Fruit fly (Drosophila melanogaster) whole organism, prepupa: ENCODE results near the gene CecA1.
A peak's percentile ranks its signal among the peaks of the same experiment; 100 is the strongest.

Experiments used
- CG10631 ChIP-seq: fragments of 200-800 bp; sonication (Bioruptor generic); optimal IDR thresholded peaks from 2 replicates; lab custom pipeline; 2016; ENCODE audit warnings: missing biosample characterization, missing genetic modification characterization
- CG11294 ChIP-seq: fragments of 200-800 bp; sonication (Bioruptor generic); IDR thresholded peaks from 2 replicates; pipeline ENCODE4 v1.3.6; 2022; ENCODE audit warnings: missing biosample characterization, missing genetic modification characterization
- CG11902 ChIP-seq: fragments of 200-800 bp; sonication (Bioruptor generic); optimal IDR thresholded peaks from 3 replicates; lab custom pipeline; 2016; ENCODE audit warnings: missing biosample characterization, missing genetic modification characterization
- CG15336 ChIP-seq: fragments of 200-800 bp; sonication (Bioruptor generic); IDR thresholded peaks from 2 replicates; pipeline ENCODE4 v1.3.6; 2022; ENCODE audit warnings: missing biosample characterization, missing genetic modification characterization
- CG1621 ChIP-seq: fragments of 200-800 bp; sonication (Bioruptor generic); optimal IDR thresholded peaks from 3 replicates; lab custom pipeline; 2018; ENCODE audit warnings: missing biosample characterization, mild to moderate bottlenecking, missing genetic modification characterization
- CG3919 ChIP-seq: fragments of 200-800 bp; sonication (Bioruptor generic); optimal IDR thresholded peaks from 3 replicates; lab custom pipeline; 2016; ENCODE audit warnings: missing biosample characterization, missing genetic modification characterization
- CG4318 ChIP-seq: fragments of 200-800 bp; sonication (Bioruptor generic); optimal IDR thresholded peaks from 3 replicates; lab custom pipeline; 2017; ENCODE audit warnings: missing biosample characterization, mild to moderate bottlenecking, missing genetic modification characterization
- CG6276 ChIP-seq: fragments of 200-800 bp; sonication (Bioruptor generic); optimal IDR thresholded peaks from 2 replicates; lab custom pipeline; 2017; ENCODE audit warnings: missing biosample characterization, mild to moderate bottlenecking, missing genetic modification characterization
- CG6808 ChIP-seq: fragments of 200-800 bp; sonication (Bioruptor generic); optimal IDR thresholded peaks from 3 replicates; lab custom pipeline; 2017; ENCODE audit warnings: missing biosample characterization, missing genetic modification characterization, mild to moderate bottlenecking, moderate library complexity, missing genetic modification reagents
- CG6854 ChIP-seq: fragments of 200-800 bp; sonication (Bioruptor generic); optimal IDR thresholded peaks from 2 replicates; lab custom pipeline; 2017; ENCODE audit warnings: missing biosample characterization, mild to moderate bottlenecking, missing genetic modification characterization
- CG7368 ChIP-seq: fragments of 200-800 bp; sonication (Bioruptor generic); optimal IDR thresholded peaks from 3 replicates; lab custom pipeline; 2016; ENCODE audit warnings: missing biosample characterization, missing genetic modification characterization
- CG8319 ChIP-seq: fragments of 200-800 bp; sonication (Bioruptor generic); optimal IDR thresholded peaks from 3 replicates; lab custom pipeline; 2016; ENCODE audit warnings: missing biosample characterization, missing genetic modification characterization
- CG9139 ChIP-seq: fragments of 200-800 bp; sonication (Bioruptor generic); optimal IDR thresholded peaks from 3 replicates; lab custom pipeline; 2017; ENCODE audit warnings: missing biosample characterization, mild to moderate bottlenecking, missing genetic modification characterization
- Eip78C ChIP-seq: fragments of 200-800 bp; sonication (Bioruptor generic); peaks from one replicate; lab custom pipeline; 2016; ENCODE audit warnings: missing biosample characterization, missing genetic modification characterization
- Eip93F ChIP-seq: fragments of 200-800 bp; sonication (Bioruptor generic); optimal IDR thresholded peaks from 2 replicates; lab custom pipeline; 2016; ENCODE audit warnings: missing biosample characterization, mild to moderate bottlenecking, missing genetic modification characterization
- Ets96B ChIP-seq: fragments of 200-800 bp; optimal IDR thresholded peaks from 2 replicates; lab custom pipeline; 2019; ENCODE audit warnings: missing biosample characterization, mild to moderate bottlenecking, missing genetic modification characterization, moderate library complexity
- Gug ChIP-seq: fragments of 200-800 bp; sonication (Bioruptor generic); IDR thresholded peaks from 2 replicates; pipeline ENCODE4 v1.3.6; 2022; ENCODE audit warnings: missing biosample characterization, missing genetic modification characterization
- Hr39 ChIP-seq: fragments of 200-800 bp; sonication (Bioruptor generic); optimal IDR thresholded peaks from 2 replicates; lab custom pipeline; 2016; ENCODE audit warnings: missing biosample characterization, missing genetic modification characterization
- Hr4 ChIP-seq: fragments of 200-800 bp; sonication (Bioruptor generic); optimal IDR thresholded peaks from 3 replicates; lab custom pipeline; 2016; ENCODE audit warnings: missing biosample characterization, missing genetic modification characterization
- Lpt ChIP-seq: fragments of 200-800 bp; sonication (Bioruptor generic); optimal IDR thresholded peaks from 3 replicates; lab custom pipeline; 2016; ENCODE audit warnings: missing biosample characterization, missing genetic modification characterization
- Met ChIP-seq: fragments of 200-800 bp; sonication (Bioruptor generic); optimal IDR thresholded peaks from 3 replicates; lab custom pipeline; 2016; ENCODE audit warnings: missing biosample characterization, missing genetic modification characterization
- OdsH ChIP-seq: fragments of 200-800 bp; sonication (Bioruptor generic); optimal IDR thresholded peaks from 3 replicates; lab custom pipeline; 2016; ENCODE audit warnings: missing biosample characterization, missing genetic modification characterization
- Sox102F ChIP-seq: fragments of 200-800 bp; sonication (Bioruptor generic); optimal IDR thresholded peaks from 2 replicates; lab custom pipeline; 2016; ENCODE audit warnings: missing biosample characterization, mild to moderate bottlenecking, missing genetic modification characterization
- Sox14 ChIP-seq: fragments of 200-800 bp; sonication (Bioruptor generic); optimal IDR thresholded peaks from 3 replicates; lab custom pipeline; 2016; ENCODE audit warnings: missing biosample characterization, missing genetic modification characterization
- Sox15 ChIP-seq: fragments of 200-800 bp; sonication (Bioruptor generic); optimal IDR thresholded peaks from 3 replicates; lab custom pipeline; 2016; ENCODE audit warnings: missing biosample characterization, missing genetic modification characterization
- cyc ChIP-seq: fragments of 200-800 bp; sonication (Bioruptor generic); optimal IDR thresholded peaks from 3 replicates; lab custom pipeline; 2016; ENCODE audit warnings: missing biosample characterization, missing genetic modification characterization
- dac ChIP-seq: fragments of 200-800 bp; sonication (Bioruptor generic); optimal IDR thresholded peaks from 2 replicates; lab custom pipeline; 2017; ENCODE audit warnings: missing biosample characterization, mild to moderate bottlenecking, missing genetic modification characterization
- eg ChIP-seq: fragments of 200-800 bp; sonication (Bioruptor generic); IDR thresholded peaks from 3 replicates; pipeline ENCODE4 v1.3.6; 2022; ENCODE audit warnings: missing biosample characterization, missing genetic modification characterization
- fd59A ChIP-seq: fragments of 200-800 bp; sonication (Bioruptor generic); optimal IDR thresholded peaks from 2 replicates; lab custom pipeline; 2017; ENCODE audit warnings: missing biosample characterization, mild to moderate bottlenecking, missing genetic modification characterization, missing genetic modification reagents
- fkh ChIP-seq: fragments of 200-800 bp; sonication (Bioruptor generic); optimal IDR thresholded peaks from 3 replicates; lab custom pipeline; 2017; ENCODE audit warnings: missing biosample characterization, mild to moderate bottlenecking, missing genetic modification characterization, moderate library complexity
- lz ChIP-seq: fragments of 200-800 bp; sonication (Bioruptor generic); optimal IDR thresholded peaks from 3 replicates; lab custom pipeline; 2016; ENCODE audit warnings: missing biosample characterization, missing genetic modification characterization
- pdm3 ChIP-seq: fragments of 200-800 bp; sonication (Bioruptor generic); optimal IDR thresholded peaks from 3 replicates; lab custom pipeline; 2016; ENCODE audit warnings: missing biosample characterization, missing genetic modification characterization
- salr ChIP-seq, 2 experiments: fragments of 200-800 bp; sonication (Bioruptor generic); optimal IDR thresholded peaks; 3 replicates each; lab custom pipeline; 2016 to 2018; ENCODE audit warnings: missing biosample characterization in 2 of 2, missing genetic modification characterization in 2 of 2, mild to moderate bottlenecking in 1 of 2
- spab ChIP-seq: fragments of 200-800 bp; sonication (Bioruptor generic); optimal IDR thresholded peaks from 2 replicates; lab custom pipeline; 2017; ENCODE audit warnings: missing biosample characterization, mild to moderate bottlenecking, missing genetic modification characterization, missing genetic modification reagents
- svp ChIP-seq: fragments of 200-800 bp; sonication (Bioruptor generic); peaks from one replicate; lab custom pipeline; 2016; ENCODE audit warnings: missing biosample characterization, missing genetic modification characterization
- topi ChIP-seq: fragments of 200-800 bp; sonication (Bioruptor generic); optimal IDR thresholded peaks from 3 replicates; lab custom pipeline; 2016; ENCODE audit warnings: missing biosample characterization, missing genetic modification characterization

The CecA1 gene

dm6 chr3R:30216210-30216609 lies 5.5 kb downstream of the CecA1 start, which contains the start of gene CecC:
Gene CecC (plus strand): TSS chr3R:30216484.
- TF ChIP-seq CG6808 (GFP tag; lab: Kevin White, UChicago): no peak

dm6 chr3R:30222236-30222635 lies 11.6 kb downstream of the CecA1 start:
- TF ChIP-seq fd59A (GFP tag; lab: Kevin White, UChicago): no peak
- TF ChIP-seq CG1621: no peak
- no peak for TF ChIP-seq CG6808 (GFP tag; lab: Kevin White, UChicago)
- TF ChIP-seq Ets96B: no peak
- TF ChIP-seq Eip93F (GFP tag; lab: Kevin White, UChicago): no peak
- peak; percentile 57 for TF ChIP-seq svp
- TF ChIP-seq Eip78C (GFP tag; lab: Kevin White, UChicago): peak; percentile 56

dm6 chr3R:30224577-30224976 lies 13.9 kb downstream of the CecA1 start:
- no peak for TF ChIP-seq Hr4 (GFP tag; lab: Kevin White, UChicago)
- no peak for TF ChIP-seq CG11902
- TF ChIP-seq CG9139 (GFP tag; lab: Kevin White, UChicago): no peak
- TF ChIP-seq CG7368: no peak
- TF ChIP-seq lz (GFP tag; lab: Kevin White, UChicago): no peak
- no peak for TF ChIP-seq fkh (GFP tag; lab: Kevin White, UChicago)
- TF ChIP-seq spab: no peak
- TF ChIP-seq Sox14: no peak
- TF ChIP-seq CG6276 (GFP tag; lab: Kevin White, UChicago): no peak
- TF ChIP-seq fd59A (GFP tag; lab: Kevin White, UChicago): no peak
- TF ChIP-seq CG6808 (GFP tag; lab: Kevin White, UChicago): no peak
- no peak for TF ChIP-seq CG3919 (GFP tag; lab: Kevin White, UChicago)
- TF ChIP-seq Eip93F (GFP tag; lab: Kevin White, UChicago): no peak
- TF ChIP-seq, all 60 proteins: peak for 0

DNA sequence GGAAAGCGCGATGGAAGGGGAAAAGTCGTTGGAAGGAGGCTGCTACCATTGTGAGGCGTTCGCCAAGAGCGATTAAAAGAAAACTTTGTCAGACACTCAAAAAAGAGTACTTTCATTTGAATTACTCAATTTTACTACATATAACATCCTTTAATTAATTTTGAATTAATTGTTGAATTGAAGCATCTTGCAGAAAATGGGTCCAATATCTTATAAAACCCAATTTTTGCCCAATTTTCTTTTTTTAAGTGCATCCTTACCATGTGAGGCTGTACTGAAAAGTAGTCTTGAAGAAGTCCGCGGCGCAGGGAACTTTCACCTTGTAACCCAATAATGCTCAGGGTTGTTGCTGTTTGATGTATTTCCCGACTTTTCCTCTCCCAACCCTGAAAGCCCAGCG lies 24.6 kb downstream of the CecA1 start:
- TF ChIP-seq lz (GFP tag; lab: Kevin White, UChicago) (no peak), Met (GFP tag; lab: Kevin White, UChicago) (no peak), eg (GFP tag; lab: Robert Waterston, UW) (no peak), Hr39 (no peak), OdsH (GFP tag; lab: Kevin White, UChicago) (no peak), salr (GFP tag; optimal IDR thresholded peaks at IDR 0.05; lab: Kevin White, UChicago) (no peak), Sox102F (no peak), topi (GFP tag; lab: Kevin White, UChicago) (no peak), CG10631 (GFP tag; lab: Kevin White, UChicago) (no peak), CG11902 (no peak)

DNA sequence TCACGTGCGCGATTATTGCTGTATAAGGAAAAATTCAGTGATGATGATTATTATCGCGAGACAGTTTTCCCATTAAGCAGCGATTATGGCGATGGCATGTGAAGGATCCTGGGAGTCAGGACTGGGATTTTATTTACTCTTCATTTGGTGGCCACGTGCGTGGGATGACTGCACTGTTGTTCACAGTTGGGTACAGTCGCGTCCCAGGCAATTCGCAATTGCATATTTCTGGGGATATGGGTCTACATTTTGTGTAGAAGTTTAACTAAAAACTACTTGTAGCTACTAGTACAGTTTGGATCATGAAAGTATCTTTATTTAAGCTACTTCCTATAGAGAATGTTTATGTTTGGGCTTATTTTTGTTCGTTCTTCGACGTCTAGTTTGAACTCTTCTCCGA lies 26.3 kb downstream of the CecA1 start:
- no peak for TF ChIP-seq CG6276 (GFP tag; lab: Kevin White, UChicago)
- TF ChIP-seq CG11294 (GFP tag; lab: Robert Waterston, UW): no peak
- TF ChIP-seq Lpt (GFP tag; lab: Kevin White, UChicago): no peak
- no peak for TF ChIP-seq CG3919 (GFP tag; lab: Kevin White, UChicago)
- no peak for TF ChIP-seq pdm3 (GFP tag; lab: Kevin White, UChicago)
- TF ChIP-seq spab: no peak
- TF ChIP-seq cyc: no peak
- TF ChIP-seq Hr4 (GFP tag; lab: Kevin White, UChicago): no peak
- TF ChIP-seq CG6854: no peak
- no peak for TF ChIP-seq CG4318 (GFP tag; lab: Kevin White, UChicago)
- no peak for TF ChIP-seq dac (GFP tag; lab: Kevin White, UChicago)
- no peak for TF ChIP-seq Sox15 (GFP tag; lab: Kevin White, UChicago)
- no peak for TF ChIP-seq fd59A (GFP tag; lab: Kevin White, UChicago)
- TF ChIP-seq CG15336 (GFP tag; lab: Robert Waterston, UW): no peak
- TF ChIP-seq Gug: no peak
- TF ChIP-seq CG11902: no peak
- no peak for TF ChIP-seq CG8319 (GFP tag; lab: Kevin White, UChicago)
